Worm (Caenorhabditis elegans) whole organism, L4 larva: ENCODE results near the gene epi-1.

Experiments
- F37D6.2 ChIP-seq: sonication (generic microtip); optimal IDR thresholded peaks from 2 replicates; lab custom pipeline; 2016; ENCODE audit warnings: mild to moderate bottlenecking, missing genetic modification characterization, missing compliant biosample characterization
- F44E2.7 ChIP-seq: fragments of 200-800 bp; sonication (Bioruptor generic); IDR thresholded peaks from 2 replicates; pipeline ENCODE4 v2.1.2; 2022; ENCODE audit warnings: missing genetic modification characterization, missing compliant biosample characterization
- Y105C5A.15 ChIP-seq: fragments of 200-800 bp; sonication (Bioruptor generic); IDR thresholded peaks from 2 replicates; pipeline ENCODE4 v1.3.6; 2022; ENCODE audit warnings: missing genetic modification characterization, missing compliant biosample characterization
- aha-1 ChIP-seq: fragments of 150-350 bp; peaks from one replicate; lab custom pipeline; 2014; ENCODE audit warnings: missing biosample characterization, missing genetic modification characterization
- aly-2 ChIP-seq: sonication (generic microtip); optimal IDR thresholded peaks from 2 replicates; lab custom pipeline; 2018; ENCODE audit warnings: missing biosample characterization, missing genetic modification characterization
- ama-1 ChIP-seq: fragments of 150-350 bp; optimal IDR thresholded peaks from 2 replicates; lab custom pipeline; 2014; ENCODE audit warnings: inconsistent platforms, mixed read lengths
- arid-1 ChIP-seq: fragments of 200-800 bp; sonication (Bioruptor generic); conservative IDR thresholded peaks from 2 replicates; pipeline ENCODE4 v1.3.6; 2022; ENCODE audit warnings: missing genetic modification reagents, missing genetic modification characterization, missing compliant biosample characterization
- ceh-28 ChIP-seq: fragments of 150-350 bp; optimal IDR thresholded peaks from 2 replicates; lab custom pipeline; 2014; ENCODE audit warnings: missing biosample characterization, missing genetic modification reagents, missing genetic modification characterization
- ceh-44 ChIP-seq: fragments of 200-800 bp; sonication (Bioruptor generic); IDR thresholded peaks from 2 replicates; pipeline ENCODE4 v1.3.6; 2022; ENCODE audit warnings: missing genetic modification reagents, missing genetic modification characterization, missing compliant biosample characterization
- ces-1 ChIP-seq: fragments of 150-350 bp; sonication (generic microtip); optimal IDR thresholded peaks from 4 replicates; lab custom pipeline; 2014; ENCODE audit warnings: missing biosample characterization, missing genetic modification reagents, missing genetic modification characterization
- dpl-1 ChIP-seq: fragments of 150-350 bp; optimal IDR thresholded peaks from 2 replicates; lab custom pipeline; 2014; ENCODE audit warnings: missing biosample characterization, missing genetic modification reagents, missing genetic modification characterization
- duxl-1 ChIP-seq: sonication (generic microtip); optimal IDR thresholded peaks from 2 replicates; lab custom pipeline; 2016; ENCODE audit warnings: mild to moderate bottlenecking, missing genetic modification characterization, moderate library complexity, missing compliant biosample characterization; ENCODE audit not compliant: poor library complexity
- fos-1 ChIP-seq: fragments of 150-350 bp; optimal IDR thresholded peaks from 2 replicates; lab custom pipeline; 2014; ENCODE audit warnings: missing biosample characterization, missing genetic modification characterization
- gei-8 ChIP-seq: fragments of 200-800 bp; sonication (Bioruptor generic); optimal IDR thresholded peaks from 2 replicates; lab custom pipeline; 2018; ENCODE audit warnings: mild to moderate bottlenecking, missing genetic modification characterization, missing compliant biosample characterization
- hif-1 ChIP-seq, 2 experiments: sonication (generic microtip); optimal IDR thresholded peaks; 2 replicates each; lab custom pipeline; 2016 to 2017; ENCODE audit warnings: missing compliant biosample characterization in 2 of 2, missing genetic modification characterization in 2 of 2, missing genetic modification reagents in 2 of 2, missing genotype in 2 of 2, mild to moderate bottlenecking in 1 of 2
- lin-13 ChIP-seq: fragments of 150-350 bp; optimal IDR thresholded peaks from 2 replicates; lab custom pipeline; 2014; ENCODE audit warnings: missing biosample characterization, missing genetic modification reagents, missing genetic modification characterization
- mdt-29 ChIP-seq: fragments of 200-800 bp; sonication (Bioruptor generic); IDR thresholded peaks from 2 replicates; pipeline ENCODE4 v1.3.6; 2022; ENCODE audit warnings: missing genetic modification reagents, missing genetic modification characterization, missing compliant biosample characterization
- mes-2 ChIP-seq: sonication (generic microtip); optimal IDR thresholded peaks from 2 replicates; lab custom pipeline; 2016; ENCODE audit warnings: missing genotype, mild to moderate bottlenecking, missing genetic modification characterization, missing compliant biosample characterization; ENCODE audit not compliant: poor library complexity, severe bottlenecking
- nhr-10 ChIP-seq: fragments of 150-350 bp; optimal IDR thresholded peaks from 2 replicates; lab custom pipeline; 2014; ENCODE audit warnings: missing biosample characterization, missing genetic modification characterization
- nhr-28 ChIP-seq: fragments of 150-350 bp; optimal IDR thresholded peaks from 2 replicates; lab custom pipeline; 2014; ENCODE audit warnings: missing biosample characterization, missing genetic modification characterization
- nhr-41 ChIP-seq: fragments of 200-800 bp; sonication (Bioruptor generic); IDR thresholded peaks from 2 replicates; pipeline ENCODE4 v1.3.6; 2022; ENCODE audit warnings: missing genetic modification reagents, missing genetic modification characterization, missing compliant biosample characterization
- nhr-42 ChIP-seq: fragments of 200-800 bp; sonication (Bioruptor generic); IDR thresholded peaks from 2 replicates; pipeline ENCODE4 v1.3.6; 2022; ENCODE audit warnings: missing genetic modification characterization, missing compliant biosample characterization
- nhr-48 ChIP-seq: sonication (generic microtip); optimal IDR thresholded peaks from 2 replicates; lab custom pipeline; 2016; ENCODE audit warnings: mild to moderate bottlenecking, missing genetic modification characterization, missing compliant biosample characterization
- nhr-6 ChIP-seq: fragments of 150-350 bp; optimal IDR thresholded peaks from 2 replicates; lab custom pipeline; 2014; ENCODE audit warnings: missing biosample characterization, missing genetic modification characterization
- pha-4 ChIP-seq, 2 experiments: fragments of 150-350 bp in 1 of 2; fragments of 200-800 bp in 1 of 2; sonication (Bioruptor generic) in 1 of 2; IDR thresholded peaks in 1 of 2; optimal IDR thresholded peaks in 1 of 2; 2 replicates each; pipeline versions ENCODE4 v1.3.6 to Lab custom; 2014 to 2022; ENCODE audit warnings: missing genetic modification characterization in 2 of 2, missing genetic modification reagents in 2 of 2, missing biosample characterization in 1 of 2, missing compliant biosample characterization in 1 of 2
- php-3 ChIP-seq: fragments of 200-800 bp; sonication (Bioruptor generic); IDR thresholded peaks from 2 replicates; pipeline ENCODE4 v1.3.6; 2022; ENCODE audit warnings: missing genetic modification reagents, missing genetic modification characterization, missing compliant biosample characterization
- rbr-2 ChIP-seq: sonication (generic microtip); optimal IDR thresholded peaks from 2 replicates; lab custom pipeline; 2016; ENCODE audit warnings: missing genotype, missing genetic modification characterization, missing compliant biosample characterization
- sdz-12 ChIP-seq: fragments of 200-800 bp; sonication (Bioruptor generic); optimal IDR thresholded peaks from 2 replicates; lab custom pipeline; 2018; ENCODE audit warnings: mild to moderate bottlenecking, missing genetic modification characterization, missing compliant biosample characterization
- tag-97 ChIP-seq: fragments of 200-800 bp; sonication (Bioruptor generic); IDR thresholded peaks from 2 replicates; pipeline ENCODE4 v1.3.6; 2022; ENCODE audit warnings: missing genetic modification characterization, missing compliant biosample characterization
- unc-62 ChIP-seq, 3 experiments: fragments of 150-350 bp in 1 of 3; sonication (generic microtip); optimal IDR thresholded peaks in 2 of 3; peaks in 1 of 3; 1 replicate in 1 of 3; 2 replicates in 2 of 3; lab custom pipeline; 2014 to 2017; ENCODE audit warnings: missing biosample characterization in 3 of 3, missing genetic modification characterization in 3 of 3, missing genetic modification reagents in 3 of 3, missing genotype in 1 of 3
- zfp-3 ChIP-seq: fragments of 200-800 bp; sonication (Bioruptor generic); conservative IDR thresholded peaks from 2 replicates; pipeline ENCODE4 v1.3.6; 2022; ENCODE audit warnings: missing genetic modification reagents, missing genetic modification characterization, missing compliant biosample characterization
- ztf-7 ChIP-seq: fragments of 150-350 bp; optimal IDR thresholded peaks from 2 replicates; lab custom pipeline; 2014; ENCODE audit warnings: missing biosample characterization, missing genetic modification characterization

Gene epi-1

DNA sequence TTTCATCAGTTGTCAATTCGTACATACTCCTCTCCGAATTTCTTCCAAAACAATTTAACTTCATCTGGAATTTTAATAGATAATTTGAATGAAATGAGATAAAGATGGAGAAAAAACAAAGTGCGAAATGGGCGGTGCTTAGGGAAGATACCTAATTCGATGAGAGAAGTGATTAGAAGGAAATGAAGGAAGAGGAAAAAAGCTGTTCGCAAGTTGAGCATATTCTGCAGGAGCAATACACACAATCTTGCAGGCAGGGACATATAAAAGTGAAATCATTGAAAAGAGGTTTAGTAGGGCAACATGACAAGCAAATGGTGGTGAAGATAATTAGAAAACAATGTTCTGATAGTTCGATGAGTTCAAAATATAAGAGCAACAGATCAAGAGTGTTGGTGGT is 45.1 kb downstream of the epi-1 start, which contains the start of gene glb-21:
glb-21 (minus strand) TSS at position 66 of the 400 bp plus-strand sequence.
- TF ChIP-seq lin-13 (GFP tag; lab: Kevin White, UChicago) (no peak), aly-2 (tag; lab: Kevin White, UChicago) (no peak), php-3 (GFP tag; lab: Robert Waterston, UW) (no peak), F37D6.2 (tag; lab: Kevin White, UChicago) (no peak), hif-1 (tag; optimal IDR thresholded peaks at IDR 0.05; lab: Kevin White, UChicago) (no peak), duxl-1 (tag; lab: Kevin White, UChicago) (no peak), nhr-28 (tag; lab: Kevin White, UChicago) (no peak), aha-1 (tag; lab: Kevin White, UChicago) (peak; percentile 60), unc-62 (GFP tag; optimal IDR thresholded peaks at IDR 0.05 in 1 of 2; lab: Kevin White, UChicago) (peak in 1 of 2 experiments; percentile 10), unc-62 (tag; optimal IDR thresholded peaks at IDR 0.05; lab: Kevin White, UChicago) (no peak), ceh-44 (no peak), mes-2 (tag; lab: Kevin White, UChicago) (no peak)

DNA sequence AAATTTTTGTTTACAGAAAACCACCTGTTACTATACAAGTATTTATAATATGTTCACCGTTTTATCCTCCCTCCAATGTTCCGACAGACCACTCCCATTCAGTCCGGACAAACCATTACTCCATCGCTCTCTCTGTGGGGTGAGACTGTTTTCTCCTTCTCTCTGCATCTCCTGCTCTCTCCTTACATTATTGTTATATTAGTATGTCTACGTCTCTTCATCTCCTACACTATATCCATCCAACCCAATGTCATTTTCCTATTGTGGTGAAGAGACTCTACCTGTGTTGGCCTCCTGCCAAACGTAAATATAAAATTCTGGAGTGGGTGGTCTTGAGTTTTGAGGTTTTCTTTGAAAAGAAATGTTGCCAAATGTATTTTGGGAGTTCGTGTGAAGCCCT is 48.0 kb downstream of the epi-1 start:
- TF ChIP-seq nhr-10 (tag; lab: Kevin White, UChicago) (no peak), nhr-48 (tag; lab: Kevin White, UChicago) (no peak), nhr-28 (tag; lab: Kevin White, UChicago) (peak; percentile 40), unc-62 (GFP tag; optimal IDR thresholded peaks at IDR 0.05 in 1 of 2; lab: Kevin White, UChicago) (peak in 1 of 2 experiments; percentile 10), unc-62 (tag; optimal IDR thresholded peaks at IDR 0.05; lab: Kevin White, UChicago) (no peak)

DNA sequence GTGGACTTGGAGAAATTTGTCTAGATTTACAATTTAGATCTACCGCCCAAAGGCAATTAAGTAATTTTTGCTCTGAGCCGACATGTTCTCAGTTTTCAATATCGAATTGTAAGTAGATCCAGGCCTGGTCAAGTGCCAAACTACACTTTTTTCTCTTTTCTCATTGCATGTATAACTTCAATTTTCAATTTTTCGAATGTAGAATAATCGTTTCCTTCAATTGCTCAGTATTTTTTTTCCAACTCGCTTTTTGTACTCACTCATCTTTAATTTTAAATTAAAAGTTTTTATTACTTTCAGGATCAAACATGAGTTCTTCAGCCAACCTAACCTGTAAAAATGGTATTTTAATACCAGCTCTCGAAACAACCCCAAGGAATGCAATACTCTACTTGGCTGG is 49.7 kb downstream of the epi-1 start, which contains the start of gene ncx-3:
ncx-3 (plus strand) TSS at position 301 of the 400 bp plus-strand sequence.
- TF ChIP-seq unc-62 (GFP tag; optimal IDR thresholded peaks at IDR 0.05 in 1 of 2; lab: Kevin White, UChicago) = peak in 1 of 2 experiments; percentile 74
- TF ChIP-seq unc-62 (tag; optimal IDR thresholded peaks at IDR 0.05; lab: Kevin White, UChicago) = no peak
- TF ChIP-seq arid-1 = no peak
- no peak for TF ChIP-seq ama-1 (lab: Kevin White, UChicago)
- TF ChIP-seq, all 104 proteins: peak for 1

DNA sequence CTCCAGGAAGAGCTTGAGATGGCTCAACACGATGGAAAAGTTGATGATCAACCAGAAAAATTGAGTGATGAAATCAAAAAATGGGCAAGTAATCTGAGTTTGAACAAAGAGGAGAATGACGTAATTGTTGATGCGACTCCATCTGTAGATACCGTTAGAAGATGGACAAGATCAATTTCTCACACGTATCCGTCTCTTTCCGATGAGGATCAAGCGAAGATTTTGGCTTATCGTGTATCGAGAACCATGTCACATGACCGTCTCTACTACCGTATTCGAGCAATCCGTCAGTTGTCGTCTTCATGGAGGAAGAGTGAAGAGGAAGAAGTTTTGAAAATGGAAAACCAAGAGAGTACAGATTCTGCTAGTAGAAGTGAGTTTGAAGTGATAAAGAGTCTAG is 51.5 kb downstream of the epi-1 start:
- TF ChIP-seq mdt-29 (no peak), dpl-1 (no peak), ces-1 (no peak), nhr-6 (tag; lab: Kevin White, UChicago) (no peak), hif-1 (tag; optimal IDR thresholded peaks at IDR 0.05; lab: Kevin White, UChicago) (no peak), fos-1 (no peak), rbr-2 (tag; lab: Kevin White, UChicago) (no peak), zfp-3 (GFP tag; lab: Robert Waterston, UW) (no peak), F44E2.7 (GFP tag; lab: Robert Waterston, UW) (no peak), tag-97 (GFP tag; lab: Robert Waterston, UW) (no peak), pha-4 (GFP tag; IDR thresholded peaks at IDR 0.05; lab: Robert Waterston, UW) (no peak), pha-4 (tag; optimal IDR thresholded peaks at IDR 0.05; lab: Kevin White, UChicago) (no peak), nhr-42 (no peak), lin-13 (GFP tag; lab: Kevin White, UChicago) (no peak), sdz-12 (GFP tag; lab: Kevin White, UChicago) (no peak), gei-8 (GFP tag; lab: Kevin White, UChicago) (no peak)
- TF ChIP-seq, all 104 proteins: peak for 0

DNA sequence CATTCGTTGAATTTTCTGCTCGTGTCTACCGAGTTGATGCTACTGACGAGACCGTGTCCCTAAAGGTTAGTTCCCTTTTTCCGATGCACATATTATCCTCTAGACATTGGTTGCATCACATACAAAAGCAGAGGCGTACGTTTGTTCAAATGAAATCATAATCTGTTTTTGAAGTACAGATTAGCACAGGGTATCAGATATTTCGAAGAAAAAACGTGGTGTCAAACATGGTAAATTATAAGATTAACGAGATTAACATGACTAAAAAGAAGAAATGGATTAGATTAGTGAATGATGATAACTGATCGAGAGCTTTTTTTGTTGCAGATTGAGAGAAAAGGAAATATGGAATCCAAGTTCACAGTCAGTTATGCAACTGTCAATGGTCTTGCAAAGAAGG is 52.2 kb downstream of the epi-1 start:
- TF ChIP-seq ztf-7 (tag; lab: Kevin White, UChicago) (no peak), ceh-44 (no peak), tag-97 (GFP tag; lab: Robert Waterston, UW) (no peak), nhr-41 (GFP tag; lab: Robert Waterston, UW) (no peak), Y105C5A.15 (no peak), ceh-28 (tag; lab: Kevin White, UChicago) (no peak)
